Fruit fly (Drosophila melanogaster) whole organism, adult: Measurements from ENCODE around the gene CG5070.

ENCODE experiments used
- kay ChIP-seq: fragments of 200-800 bp; sonication (Bioruptor generic); peaks from one replicate; lab custom pipeline; 2016; ENCODE audit warnings: missing biosample characterization, missing genetic modification characterization, borderline replicate concordance
- pad ChIP-seq: fragments of 200-800 bp; sonication (Bioruptor generic); optimal IDR thresholded peaks from 3 replicates; lab custom pipeline; 2017; ENCODE audit warnings: missing biosample characterization, missing genetic modification characterization, mild to moderate bottlenecking, moderate library complexity, missing genetic modification reagents

DNA sequence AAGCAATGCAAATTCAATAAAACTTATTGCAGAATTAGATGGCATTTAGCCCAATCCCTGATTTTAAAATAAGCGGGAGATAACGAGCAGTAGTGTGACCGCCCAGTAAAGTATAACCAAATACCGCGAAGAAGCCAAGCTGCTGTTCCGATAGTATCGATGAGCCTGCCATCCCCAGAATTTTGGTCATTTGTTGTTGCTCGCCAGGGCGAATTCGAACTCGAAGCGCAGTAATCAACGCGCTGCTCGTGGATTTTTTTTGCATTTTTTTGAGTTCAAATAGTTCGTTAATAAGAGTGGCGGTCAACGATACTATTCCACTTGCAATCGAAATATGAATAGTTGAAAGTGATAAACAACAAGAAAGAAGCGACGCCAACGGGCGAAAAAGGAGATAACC lies 43.1 kb upstream of the CG5070 start, which contains the start of gene baz:
- TF ChIP-seq pad (GFP tag; lab: Kevin White, UChicago) (no peak), kay (no peak)
